Worm (Caenorhabditis elegans): ENCODE results near the gene F58G1.7.
A peak's percentile ranks its signal among the peaks of the same experiment; 100 is the strongest.

The F58G1.7 gene

ce11 chrII:12948158-12948557 is at the start of gene F58G1.7:
TSS of gene F58G1.7 (minus strand) at chrII:12948258.
- TF ChIP-seq nhr-43 (tag; optimal IDR thresholded peaks at IDR 0.05; ENCODE audit: poor library complexity, severe bottlenecking) (no peak), egl-5 (tag; optimal IDR thresholded peaks at IDR 0.05) (no peak), egl-27 (tag; optimal IDR thresholded peaks at IDR 0.05) (no peak), R02D3.7 (tag; optimal IDR thresholded peaks at IDR 0.05) (no peak), nhr-76 (tag; optimal IDR thresholded peaks at IDR 0.05) (no peak), daf-12 (tag; optimal IDR thresholded peaks at IDR 0.05) (no peak), skn-1 (tag; optimal IDR thresholded peaks at IDR 0.05) (no peak), snpc-4 (tag; optimal IDR thresholded peaks at IDR 0.05) (no peak), zag-1 (tag; optimal IDR thresholded peaks at IDR 0.05) (no peak), nhr-237 (tag; optimal IDR thresholded peaks at IDR 0.05) (no peak), nhr-12 (tag; optimal IDR thresholded peaks at IDR 0.05) (no peak)

- TF ChIP-seq zag-1 (tag; optimal IDR thresholded peaks at IDR 0.05), result no peak
- peak; percentile 1 for TF ChIP-seq elt-2 (tag; optimal IDR thresholded peaks at IDR 0.05)
- no peak for TF ChIP-seq fkh-2 (tag; optimal IDR thresholded peaks at IDR 0.05)
Measured at ce11 chrII:12997413-12997812, 49.4 kb upstream of the F58G1.7 start, which contains the start of gene Y38F1A.7. TSS of gene Y38F1A.7 (minus strand) at chrII:12997804.

- TF ChIP-seq jun-1 (tag; optimal IDR thresholded peaks at IDR 0.05) (no peak), ceh-16 (tag; optimal IDR thresholded peaks at IDR 0.05) (no peak), lin-15B (tag; optimal IDR thresholded peaks at IDR 0.05) (no peak), elt-2 (tag; optimal IDR thresholded peaks at IDR 0.05) (peak; percentile 63), ceh-28 (tag; optimal IDR thresholded peaks at IDR 0.05) (no peak), pha-4 (tag; optimal IDR thresholded peaks at IDR 0.05) (peak; percentile 93), hmg-11 (tag; optimal IDR thresholded peaks at IDR 0.05) (no peak), snpc-4 (tag; optimal IDR thresholded peaks at IDR 0.05) (peak; percentile 25), mdl-1 (tag; optimal IDR thresholded peaks at IDR 0.05) (peak; percentile 55), nhr-23 (tag; optimal IDR thresholded peaks at IDR 0.05) (peak; percentile 26), tbx-2 (tag; optimal IDR thresholded peaks at IDR 0.05) (no peak), skn-1 (tag; optimal IDR thresholded peaks at IDR 0.05) (no peak), egl-27 (tag; optimal IDR thresholded peaks at IDR 0.05) (no peak), nhr-12 (tag; optimal IDR thresholded peaks at IDR 0.05) (no peak), ceh-9 (tag; optimal IDR thresholded peaks at IDR 0.05) (no peak), pqm-1 (tag; optimal IDR thresholded peaks at IDR 0.05) (peak; percentile 86), nhr-28 (tag; optimal IDR thresholded peaks at IDR 0.05) (no peak), daf-12 (tag; optimal IDR thresholded peaks at IDR 0.05) (no peak), nhr-77 (tag; optimal IDR thresholded peaks at IDR 0.05) (no peak), lsy-12 (tag; optimal IDR thresholded peaks at IDR 0.05) (no peak), nfya-1 (tag; optimal IDR thresholded peaks at IDR 0.05; ENCODE audit: insufficient read depth) (peak; percentile 41), nhr-43 (tag; optimal IDR thresholded peaks at IDR 0.05; ENCODE audit: poor library complexity, severe bottlenecking) (peak; percentile 84)
Measured at ce11 chrII:12996249-12996648, 48.2 kb upstream of the F58G1.7 start, which contains the start of gene hphd-1. TSS of gene hphd-1 (minus strand) at chrII:12996571.

- TF ChIP-seq snpc-4 (tag; optimal IDR thresholded peaks at IDR 0.05), result no peak
- TF ChIP-seq ama-1 (optimal IDR thresholded peaks at IDR 0.05), result peak; percentile 61
- TF ChIP-seq skn-1 (tag; optimal IDR thresholded peaks at IDR 0.05), result no peak
Measured at ce11 chrII:12995322-12995721, 47.3 kb upstream of the F58G1.7 start.

ce11 chrII:12994009-12994788 is 46.1 kb upstream of the F58G1.7 start:
- TF ChIP-seq ama-1 (optimal IDR thresholded peaks at IDR 0.05), result peak; percentile 85
- no peak for TF ChIP-seq lin-15B (tag; optimal IDR thresholded peaks at IDR 0.05)
- no peak for TF ChIP-seq pqm-1 (tag; optimal IDR thresholded peaks at IDR 0.05)
- TF ChIP-seq mml-1 (tag; optimal IDR thresholded peaks at IDR 0.05), result no peak
- TF ChIP-seq nhr-43 (tag; optimal IDR thresholded peaks at IDR 0.05; ENCODE audit: poor library complexity, severe bottlenecking), result peak; percentile 39
- no peak for TF ChIP-seq ceh-9 (tag; optimal IDR thresholded peaks at IDR 0.05)
- TF ChIP-seq elt-2 (tag; optimal IDR thresholded peaks at IDR 0.05), result peak; percentile 25
- TF ChIP-seq unc-62 (GFP tag; optimal IDR thresholded peaks at IDR 0.05), result no peak

Data from whole organism, L3 larva.